Fruit fly (Drosophila melanogaster) whole organism, embryonic: Measurements from ENCODE around the gene CG17855.

Experiments
- Abd-B ChIP-seq: fragments of 200-800 bp; sonication (Bioruptor generic); optimal IDR thresholded peaks from 2 replicates; lab custom pipeline; 2018; ENCODE audit warnings: missing biosample characterization, mild to moderate bottlenecking, missing genetic modification characterization, moderate library complexity
- CG10462 ChIP-seq: fragments of 200-800 bp; sonication (Bioruptor generic); optimal IDR thresholded peaks from 2 replicates; lab custom pipeline; 2016; ENCODE audit warnings: missing biosample characterization, missing genetic modification characterization
- CG12391 ChIP-seq: fragments of 200-800 bp; sonication (Bioruptor generic); optimal IDR thresholded peaks from 3 replicates; lab custom pipeline; 2018; ENCODE audit warnings: missing biosample characterization, mild to moderate bottlenecking, missing genetic modification characterization, moderate library complexity
- CG12659 ChIP-seq: fragments of 200-800 bp; sonication (Bioruptor generic); optimal IDR thresholded peaks from 3 replicates; lab custom pipeline; 2017; ENCODE audit warnings: mild to moderate bottlenecking, missing biosample characterization, missing genetic modification reagents, missing genetic modification characterization
- CG13624 ChIP-seq: fragments of 200-800 bp; sonication (Bioruptor generic); optimal IDR thresholded peaks from 2 replicates; lab custom pipeline; 2016; ENCODE audit warnings: missing biosample characterization, missing genetic modification characterization
- CG13775 ChIP-seq: fragments of 200-800 bp; sonication (Bioruptor generic); optimal IDR thresholded peaks from 3 replicates; lab custom pipeline; 2017; ENCODE audit warnings: missing biosample characterization, mild to moderate bottlenecking, missing genetic modification characterization
- CG15479 ChIP-seq: fragments of 200-800 bp; sonication (Bioruptor generic); optimal IDR thresholded peaks from 3 replicates; lab custom pipeline; 2019; ENCODE audit warnings: missing biosample characterization, mild to moderate bottlenecking, missing genetic modification characterization, moderate library complexity
- CG17361 ChIP-seq: fragments of 200-800 bp; sonication (Bioruptor generic); IDR thresholded peaks from 3 replicates; pipeline ENCODE4 v1.3.6; 2022; ENCODE audit warnings: missing biosample characterization, missing genetic modification characterization
- CG17802 ChIP-seq: fragments of 200-800 bp; sonication (Bioruptor generic); optimal IDR thresholded peaks from 2 replicates; lab custom pipeline; 2018; ENCODE audit warnings: missing biosample characterization, mild to moderate bottlenecking, missing genetic modification characterization, moderate library complexity
- CG17912 ChIP-seq: fragments of 200-800 bp; sonication (Bioruptor generic); optimal IDR thresholded peaks from 2 replicates; lab custom pipeline; 2018; ENCODE audit warnings: missing biosample characterization, mild to moderate bottlenecking, missing genetic modification characterization
- CG18011 ChIP-seq: fragments of 200-800 bp; sonication (Bioruptor generic); optimal IDR thresholded peaks from 2 replicates; lab custom pipeline; 2017; ENCODE audit warnings: missing biosample characterization, missing genetic modification characterization, mild to moderate bottlenecking, moderate library complexity, missing genotype
- CG32772 ChIP-seq: fragments of 200-800 bp; sonication (Bioruptor generic); IDR thresholded peaks from 2 replicates; pipeline ENCODE4 v1.3.6; 2022; ENCODE audit warnings: missing biosample characterization, missing genetic modification characterization
- CG4360 ChIP-seq: fragments of 200-800 bp; sonication (Bioruptor generic); IDR thresholded peaks from 2 replicates; pipeline ENCODE4 v1.3.6; 2022; ENCODE audit warnings: missing biosample characterization, missing genetic modification characterization
- CG6689 ChIP-seq: fragments of 200-800 bp; sonication (Bioruptor generic); IDR thresholded peaks from 2 replicates; pipeline ENCODE4 v1.3.6; 2022; ENCODE audit warnings: missing biosample characterization, missing genetic modification characterization
- CG6854 ChIP-seq: fragments of 200-800 bp; sonication (Bioruptor generic); optimal IDR thresholded peaks from 3 replicates; lab custom pipeline; 2017; ENCODE audit warnings: missing biosample characterization, mild to moderate bottlenecking, missing genetic modification characterization
- CG7987 ChIP-seq: fragments of 200-800 bp; sonication (Bioruptor generic); optimal IDR thresholded peaks from 2 replicates; lab custom pipeline; 2018; ENCODE audit warnings: missing biosample characterization, mild to moderate bottlenecking, missing genetic modification characterization, moderate library complexity
- CG8478 ChIP-seq: fragments of >200 bp; optimal IDR thresholded peaks from 2 replicates; lab custom pipeline; 2018
- CG8924 ChIP-seq: fragments of 200-800 bp; optimal IDR thresholded peaks from 3 replicates; lab custom pipeline; 2019; ENCODE audit warnings: missing biosample characterization, mild to moderate bottlenecking, missing genetic modification characterization, moderate library complexity
- CG9727 ChIP-seq: fragments of 200-800 bp; sonication (Bioruptor generic); optimal IDR thresholded peaks from 3 replicates; lab custom pipeline; 2017; ENCODE audit warnings: missing biosample characterization, mild to moderate bottlenecking, missing genetic modification characterization
- CoRest ChIP-seq: fragments of 200-800 bp; sonication (Bioruptor generic); optimal IDR thresholded peaks from 3 replicates; lab custom pipeline; 2018; ENCODE audit warnings: missing biosample characterization, mild to moderate bottlenecking, missing genetic modification characterization, moderate library complexity
- D19A ChIP-seq: fragments of 200-800 bp; optimal IDR thresholded peaks from 3 replicates; lab custom pipeline; 2019; ENCODE audit warnings: missing biosample characterization, mild to moderate bottlenecking, missing genetic modification characterization, moderate library complexity
- Hmx ChIP-seq: fragments of 200-800 bp; sonication (Bioruptor generic); optimal IDR thresholded peaks from 2 replicates; lab custom pipeline; 2016; ENCODE audit warnings: missing biosample characterization, missing genetic modification characterization
- Jarid2 ChIP-seq: fragments of 200-800 bp; sonication (Bioruptor generic); optimal IDR thresholded peaks from 3 replicates; lab custom pipeline; 2017; ENCODE audit warnings: mild to moderate bottlenecking, missing biosample characterization, missing genetic modification reagents, missing genetic modification characterization
- Lhr ChIP-seq: fragments of 200-800 bp; sonication (Bioruptor generic); optimal IDR thresholded peaks from 3 replicates; lab custom pipeline; 2017; ENCODE audit warnings: mild to moderate bottlenecking, missing biosample characterization, missing genetic modification reagents, missing genetic modification characterization
- Lim3 ChIP-seq: fragments of 200-800 bp; sonication (Bioruptor generic); IDR thresholded peaks from 2 replicates; pipeline ENCODE4 v1.3.6; 2022; ENCODE audit warnings: missing biosample characterization, missing genetic modification characterization
- MESR4 ChIP-seq: fragments of 200-800 bp; sonication (Bioruptor generic); optimal IDR thresholded peaks from 2 replicates; lab custom pipeline; 2018; ENCODE audit warnings: missing biosample characterization, mild to moderate bottlenecking, missing genetic modification characterization, moderate library complexity
- MTF-1 ChIP-seq: fragments of 200-800 bp; sonication (Bioruptor generic); optimal IDR thresholded peaks from 2 replicates; lab custom pipeline; 2018; ENCODE audit warnings: missing biosample characterization, mild to moderate bottlenecking, missing genetic modification characterization, borderline replicate concordance
- Nf-YB ChIP-seq: fragments of 200-800 bp; sonication (Bioruptor generic); optimal IDR thresholded peaks from 3 replicates; lab custom pipeline; 2019; ENCODE audit warnings: missing biosample characterization, mild to moderate bottlenecking, missing genetic modification characterization, moderate library complexity
- ac ChIP-seq: fragments of 200-800 bp; sonication (Bioruptor generic); optimal IDR thresholded peaks from 3 replicates; lab custom pipeline; 2017; ENCODE audit warnings: missing biosample characterization, mild to moderate bottlenecking, missing genetic modification characterization
- ap ChIP-seq: fragments of 200-800 bp; sonication (Bioruptor generic); IDR thresholded peaks from 2 replicates; pipeline ENCODE4 v1.3.6; 2022; ENCODE audit warnings: missing biosample characterization, missing genetic modification characterization
- bab2 ChIP-seq: fragments of 200-800 bp; sonication (Bioruptor generic); optimal IDR thresholded peaks from 2 replicates; lab custom pipeline; 2016; ENCODE audit warnings: missing biosample characterization, missing genetic modification characterization
- da ChIP-seq: fragments of 200-800 bp; sonication (Bioruptor generic); optimal IDR thresholded peaks from 2 replicates; lab custom pipeline; 2016; ENCODE audit warnings: missing biosample characterization, missing genetic modification characterization
- esg ChIP-seq: fragments of 200-800 bp; sonication (Bioruptor generic); conservative IDR thresholded peaks from 2 replicates; pipeline ENCODE4 v1.3.6; 2022; ENCODE audit warnings: missing biosample characterization, missing genetic modification characterization
- fd96Cb ChIP-seq: fragments of 200-800 bp; sonication (Bioruptor generic); optimal IDR thresholded peaks from 2 replicates; lab custom pipeline; 2018; ENCODE audit warnings: missing biosample characterization, mild to moderate bottlenecking, missing genetic modification characterization, moderate library complexity
- fru ChIP-seq: fragments of >200 bp; optimal IDR thresholded peaks from 2 replicates; lab custom pipeline; 2017
- grn ChIP-seq: fragments of 200-800 bp; sonication (Bioruptor generic); optimal IDR thresholded peaks from 3 replicates; lab custom pipeline; 2017; ENCODE audit warnings: missing biosample characterization, missing genetic modification characterization
- insv ChIP-seq, 2 experiments: fragments of 200-800 bp; sonication (Bioruptor generic); optimal IDR thresholded peaks; 3 replicates each; lab custom pipeline; 2016 to 2018; ENCODE audit warnings: missing biosample characterization in 2 of 2, missing genetic modification characterization in 2 of 2
- oc ChIP-seq: fragments of 200-800 bp; sonication (Bioruptor generic); optimal IDR thresholded peaks from 2 replicates; lab custom pipeline; 2018; ENCODE audit warnings: missing biosample characterization, mild to moderate bottlenecking, missing genetic modification characterization, moderate library complexity
- sima ChIP-seq: fragments of 200-800 bp; sonication (Bioruptor generic); optimal IDR thresholded peaks from 2 replicates; lab custom pipeline; 2016; ENCODE audit warnings: missing biosample characterization, missing genetic modification characterization
- sisA ChIP-seq: fragments of 200-800 bp; sonication (Bioruptor generic); IDR thresholded peaks from 2 replicates; pipeline ENCODE4 v1.3.6; 2022; ENCODE audit warnings: missing biosample characterization, missing genetic modification characterization
- so ChIP-seq: fragments of 200-800 bp; sonication (Bioruptor generic); IDR thresholded peaks from 3 replicates; pipeline ENCODE4 v1.3.6; 2022; ENCODE audit warnings: missing biosample characterization, missing genetic modification characterization
- sob ChIP-seq: fragments of 200-800 bp; sonication (Bioruptor generic); IDR thresholded peaks from 2 replicates; pipeline ENCODE4 v1.3.6; 2022; ENCODE audit warnings: missing biosample characterization, missing genetic modification characterization
- sqz ChIP-seq: fragments of 200-800 bp; sonication (Bioruptor generic); optimal IDR thresholded peaks from 3 replicates; lab custom pipeline; 2018; ENCODE audit warnings: missing biosample characterization, mild to moderate bottlenecking, missing genetic modification characterization
- tap ChIP-seq: fragments of 200-800 bp; optimal IDR thresholded peaks from 3 replicates; lab custom pipeline; 2019; ENCODE audit warnings: missing biosample characterization, mild to moderate bottlenecking, missing genetic modification characterization, moderate library complexity
- tll ChIP-seq, 2 experiments: fragments of 200-800 bp in 1 of 2; fragments of >200 bp in 1 of 2; sonication (Bioruptor generic) in 1 of 2; optimal IDR thresholded peaks; 2 replicates each; lab custom pipeline; 2017 to 2019; ENCODE audit warnings: missing biosample characterization in 2 of 2, missing genetic modification characterization in 2 of 2, mild to moderate bottlenecking in 1 of 2, moderate library complexity in 1 of 2
- toy ChIP-seq: fragments of 200-800 bp; sonication (Bioruptor generic); IDR thresholded peaks from 2 replicates; pipeline ENCODE4 v1.3.6; 2022; ENCODE audit warnings: missing biosample characterization, missing genetic modification characterization
- unc-4 ChIP-seq: fragments of 200-800 bp; sonication (Bioruptor generic); IDR thresholded peaks from 2 replicates; pipeline ENCODE4 v1.3.6; 2022; ENCODE audit warnings: missing biosample characterization, missing genetic modification characterization; ENCODE audit not compliant: partially characterized antibody
- zen ChIP-seq: fragments of 200-800 bp; sonication (Bioruptor generic); optimal IDR thresholded peaks from 3 replicates; lab custom pipeline; 2018; ENCODE audit warnings: missing biosample characterization, mild to moderate bottlenecking, missing genetic modification characterization, moderate library complexity
- zfh2 ChIP-seq: fragments of 200-800 bp; sonication (Bioruptor generic); optimal IDR thresholded peaks from 2 replicates; lab custom pipeline; 2016; ENCODE audit warnings: missing biosample characterization, missing genetic modification characterization

Gene CG17855

DNA sequence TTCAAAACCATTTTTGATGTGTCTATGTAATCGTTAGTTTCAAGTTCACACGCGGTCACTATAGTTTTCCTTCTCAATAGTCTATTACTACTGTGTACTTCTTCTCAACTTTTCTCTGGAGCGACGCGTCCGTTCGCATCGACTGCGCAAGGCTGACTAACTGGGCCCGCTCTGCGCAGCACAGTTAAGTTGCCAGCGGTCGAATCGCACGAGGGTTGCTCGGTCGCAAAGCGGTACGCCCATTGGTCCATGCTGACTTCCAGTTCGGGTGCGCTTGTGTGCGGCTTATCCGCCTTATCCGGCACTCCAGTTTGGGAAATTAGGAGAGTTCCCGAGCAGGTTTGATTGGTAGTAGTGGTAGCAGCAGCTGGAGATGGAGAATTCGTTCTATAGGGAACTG, 41.3 kb downstream of the CG17855 start, which contains the start of gene gcm (continued):
- TF ChIP-seq CG15479: peak; percentile 47
- no peak for TF ChIP-seq ap

DNA sequence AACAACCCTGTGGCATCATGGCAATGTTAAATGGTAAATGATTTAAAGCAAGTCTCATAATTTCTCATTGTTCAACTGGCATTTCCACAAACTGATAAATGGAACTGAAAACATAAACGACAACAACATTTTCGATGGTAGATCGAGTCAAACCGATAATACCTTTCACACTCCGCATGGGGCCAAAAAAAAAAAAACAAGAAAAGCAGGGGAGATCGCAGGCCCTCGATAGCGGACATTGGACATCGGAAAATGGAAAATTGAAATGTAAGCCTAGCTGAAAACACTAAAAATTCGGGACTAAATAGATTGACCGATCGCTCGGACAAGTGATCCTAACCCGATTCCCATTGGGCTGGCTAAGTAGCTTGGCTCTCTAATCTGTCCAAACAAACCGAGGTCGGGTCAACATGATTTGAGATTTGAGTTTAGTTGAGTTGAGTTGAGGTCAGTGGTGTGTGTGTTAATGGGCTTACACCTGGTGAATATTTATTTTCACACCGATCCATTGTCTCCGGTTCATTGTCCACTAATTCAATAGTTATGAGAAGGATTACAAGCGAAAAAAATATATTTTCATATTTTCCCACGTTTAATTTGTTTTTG, 43.9 kb downstream of the CG17855 start:
- peak; percentile 5 for TF ChIP-seq CG15479
- no peak for TF ChIP-seq Lim3 (GFP tag; lab: Robert Waterston, UW)
- TF ChIP-seq tll (GFP tag; optimal IDR thresholded peaks at IDR 0.05; lab: Kevin White, UChicago): peak in 1 of 2 experiments; percentile 94
- TF ChIP-seq CG12659 (GFP tag; lab: Kevin White, UChicago): no peak
- no peak for TF ChIP-seq zfh2 (GFP tag; lab: Kevin White, UChicago)
- no peak for TF ChIP-seq esg
- TF ChIP-seq CG10462 (GFP tag; lab: Kevin White, UChicago): no peak
- no peak for TF ChIP-seq Hmx (GFP tag; lab: Kevin White, UChicago)
- TF ChIP-seq oc (tag; lab: Kevin White, UChicago): peak; percentile 46
- no peak for TF ChIP-seq CG32772
- no peak for TF ChIP-seq MESR4 (GFP tag; lab: Kevin White, UChicago)
- TF ChIP-seq CG6854: no peak
- no peak for TF ChIP-seq CG12391 (tag; lab: Kevin White, UChicago)
- peak; percentile 40 for TF ChIP-seq zen (tag; lab: Kevin White, UChicago)
- TF ChIP-seq ac (GFP tag; lab: Kevin White, UChicago): peak; percentile 17
- TF ChIP-seq CG17912: no peak
- TF ChIP-seq tap (tag; lab: Kevin White, UChicago): no peak
- TF ChIP-seq CG6689 (GFP tag; lab: Robert Waterston, UW): no peak
- peak; percentile 70 for TF ChIP-seq CG4360 (GFP tag; lab: Robert Waterston, UW)
- no peak for TF ChIP-seq CG8478 (lab: Kevin White, UChicago)
- TF ChIP-seq unc-4 (GFP tag; lab: Robert Waterston, UW): no peak
- TF ChIP-seq insv (GFP tag; optimal IDR thresholded peaks at IDR 0.05; lab: Kevin White, UChicago): peak in 1 of 2 experiments; percentile 71
- peak; percentile 95 for TF ChIP-seq grn (GFP tag; lab: Kevin White, UChicago)
- TF ChIP-seq da: no peak
- TF ChIP-seq sqz (GFP tag; lab: Kevin White, UChicago): peak; percentile 61
- TF ChIP-seq bab2: no peak
- no peak for TF ChIP-seq CG7987 (GFP tag; lab: Kevin White, UChicago)

DNA sequence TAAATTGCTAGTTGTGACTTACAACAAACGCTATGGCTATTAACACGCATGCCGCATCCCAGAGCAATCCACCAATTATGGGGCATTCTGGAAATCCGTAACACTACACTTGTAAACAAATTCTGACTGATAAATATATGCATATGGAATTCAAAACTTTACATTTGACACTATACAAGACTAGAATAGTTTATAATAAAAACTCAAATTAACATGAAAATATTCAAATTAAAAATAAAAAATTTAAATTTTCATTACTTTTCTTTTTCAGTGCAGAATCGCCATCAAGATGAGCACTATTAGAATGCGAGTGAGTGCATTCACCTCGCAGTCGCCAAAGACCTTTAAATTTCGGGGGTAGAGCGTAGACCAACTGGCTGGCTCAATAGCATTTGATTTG, 45.6 kb downstream of the CG17855 start:
- TF ChIP-seq MTF-1: no peak
- TF ChIP-seq CG12391 (tag; lab: Kevin White, UChicago): peak; percentile 46
- no peak for TF ChIP-seq Lhr (GFP tag; lab: Kevin White, UChicago)
- no peak for TF ChIP-seq sob (GFP tag; lab: Robert Waterston, UW)
- TF ChIP-seq sima (GFP tag; lab: Kevin White, UChicago): no peak
- peak; percentile 32 for TF ChIP-seq D19A (tag; lab: Kevin White, UChicago)
- TF ChIP-seq Jarid2 (GFP tag; lab: Kevin White, UChicago): no peak
- peak; percentile 1 for TF ChIP-seq CG13775 (GFP tag; lab: Kevin White, UChicago)
- TF ChIP-seq sisA (GFP tag; lab: Robert Waterston, UW): no peak
- TF ChIP-seq fru (lab: Kevin White, UChicago): no peak
- peak; percentile 8 for TF ChIP-seq CoRest
- peak; percentile 41 for TF ChIP-seq CG8924 (tag; lab: Kevin White, UChicago)
- TF ChIP-seq CG13624 (GFP tag; lab: Kevin White, UChicago): no peak
- peak; percentile 35 for TF ChIP-seq Nf-YB (GFP tag; lab: Kevin White, UChicago)
- no peak for TF ChIP-seq so (GFP tag; lab: Robert Waterston, UW)
- peak; percentile 39 for TF ChIP-seq fd96Cb (tag; lab: Kevin White, UChicago)
- TF ChIP-seq CG17802 (tag; lab: Kevin White, UChicago): no peak
- no peak for TF ChIP-seq toy (GFP tag; lab: Robert Waterston, UW)
- 0 out of 3 replicates have a peak, but pooled peaks have one; percentile 48 for TF ChIP-seq CG17361
- no peak for TF ChIP-seq CG18011 (GFP tag; lab: Kevin White, UChicago)
- no peak for TF ChIP-seq Abd-B (GFP tag; lab: Kevin White, UChicago)
- TF ChIP-seq CG9727 (GFP tag; lab: Kevin White, UChicago): peak; percentile 60
